Fruit fly (Drosophila melanogaster) whole organism, adult: ENCODE results near the gene eIF4H2.

ENCODE experiments used
- CG1620 ChIP-seq: fragments of 200-800 bp; sonication (Bioruptor generic); optimal IDR thresholded peaks from 2 replicates; lab custom pipeline; 2016; ENCODE audit warnings: missing biosample characterization, missing genetic modification characterization
- Clk ChIP-seq: fragments of 200-800 bp; sonication (Bioruptor generic); optimal IDR thresholded peaks from 2 replicates; lab custom pipeline; 2017; ENCODE audit warnings: missing biosample characterization, missing genetic modification characterization
- Hr96 ChIP-seq: fragments of 200-800 bp; sonication (Bioruptor generic); optimal IDR thresholded peaks from 2 replicates; lab custom pipeline; 2016; ENCODE audit warnings: missing biosample characterization, missing genetic modification characterization
- bab1 ChIP-seq: fragments of 200-800 bp; sonication (Bioruptor generic); optimal IDR thresholded peaks from 3 replicates; lab custom pipeline; 2019; ENCODE audit warnings: missing biosample characterization, mild to moderate bottlenecking, missing genetic modification characterization, moderate library complexity
- tj ChIP-seq: fragments of 200-800 bp; sonication (Bioruptor generic); optimal IDR thresholded peaks from 3 replicates; lab custom pipeline; 2017; ENCODE audit warnings: missing biosample characterization, mild to moderate bottlenecking, missing genetic modification characterization, moderate library complexity

dm6 chr3R:30766922-30767504 lies 41.1 kb downstream of the eIF4H2 start:
- TF ChIP-seq CG1620 (GFP tag; lab: Kevin White, UChicago) = no peak
- TF ChIP-seq bab1 = no peak
- TF ChIP-seq Clk (GFP tag; lab: Kevin White, UChicago) = no peak
- TF ChIP-seq tj (GFP tag; lab: Kevin White, UChicago) = no peak
- no peak for TF ChIP-seq Hr96
